Fruit fly (Drosophila melanogaster) whole organism: ENCODE data around the gene CG16710.

Source experiments
- Dll ChIP-seq: fragments of >200 bp; optimal IDR thresholded peaks from 2 replicates; lab custom pipeline; 2017
- EcR ChIP-seq, 2 experiments: fragments of >200 bp; optimal IDR thresholded peaks; 2 replicates each; lab custom pipeline; 2017; ENCODE audit warnings: missing biosample characterization in 2 of 2, missing genetic modification characterization in 2 of 2, missing genetic modification reagents in 2 of 2
- pan ChIP-seq: fragments of >200 bp; optimal IDR thresholded peaks from 2 replicates; lab custom pipeline; 2017
- psq ChIP-seq: fragments of >200 bp; optimal IDR thresholded peaks from 2 replicates; lab custom pipeline; 2017
- usp ChIP-seq: fragments of >200 bp; optimal IDR thresholded peaks from 2 replicates; lab custom pipeline; 2017; ENCODE audit warnings: missing biosample characterization, missing genetic modification characterization, mixed read lengths

dm6 chr3R:23673084-23673483 is 9.2 kb upstream of the CG16710 start:
- TF ChIP-seq Dll (lab: Kevin White, UChicago) (no peak), psq (no peak), EcR (GFP tag; optimal IDR thresholded peaks at IDR 0.05; lab: Kevin White, UChicago) (no peak), pan (no peak), usp (GFP tag; lab: Kevin White, UChicago) (no peak)
